Fruit fly (Drosophila melanogaster) whole organism, embryonic: ENCODE measurements around the gene CG46463.

Source experiments
- Dfd ChIP-seq, 2 experiments: fragments of >200 bp; optimal IDR thresholded peaks; 2 replicates each; lab custom pipeline; 2017; ENCODE audit warnings: missing biosample characterization in 2 of 2, missing genetic modification characterization in 2 of 2
- fd64A ChIP-seq: fragments of 200-800 bp; sonication (Bioruptor generic); optimal IDR thresholded peaks from 3 replicates; lab custom pipeline; 2018; ENCODE audit warnings: missing biosample characterization, mild to moderate bottlenecking, missing genetic modification characterization
- lola ChIP-seq, 3 experiments: fragments of >200 bp in 2 of 3; fragments of 200-800 bp in 1 of 3; sonication (Bioruptor generic) in 1 of 3; optimal IDR thresholded peaks; 2 replicates each; lab custom pipeline; 2017 to 2019; ENCODE audit warnings: missing biosample characterization in 3 of 3, missing genetic modification characterization in 3 of 3, mild to moderate bottlenecking in 1 of 3, moderate library complexity in 1 of 3

dm6 chr3L:3417759-3418158 is 43.4 kb upstream of the CG46463 start:
- TF ChIP-seq lola (GFP tag; optimal IDR thresholded peaks at IDR 0.05; lab: Kevin White, UChicago) (no peak), Dfd (GFP tag; optimal IDR thresholded peaks at IDR 0.05; lab: Kevin White, UChicago) (no peak), fd64A (GFP tag; lab: Kevin White, UChicago) (no peak)
